Fruit fly (Drosophila melanogaster) whole organism, embryonic: Measurements from ENCODE around the gene CG42489.

Source experiments
- Antp ChIP-seq: fragments of 200-800 bp; sonication (Bioruptor generic); optimal IDR thresholded peaks from 3 replicates; lab custom pipeline; 2016; ENCODE audit warnings: missing biosample characterization, missing genetic modification characterization
- Bgb ChIP-seq: fragments of 200-800 bp; sonication (Bioruptor generic); IDR thresholded peaks from 2 replicates; pipeline ENCODE4 v1.3.6; 2022; ENCODE audit warnings: missing biosample characterization, missing genetic modification characterization; ENCODE audit not compliant: partially characterized antibody
- BtbVII ChIP-seq: fragments of 200-800 bp; sonication (Bioruptor generic); optimal IDR thresholded peaks from 3 replicates; lab custom pipeline; 2017; ENCODE audit warnings: missing biosample characterization, mild to moderate bottlenecking, missing genetic modification characterization
- CG10543 ChIP-seq: fragments of 200-800 bp; sonication (Bioruptor generic); optimal IDR thresholded peaks from 3 replicates; lab custom pipeline; 2017; ENCODE audit warnings: missing biosample characterization, mild to moderate bottlenecking, missing genetic modification characterization, moderate library complexity
- CG11560 ChIP-seq: fragments of 200-800 bp; sonication (Bioruptor generic); IDR thresholded peaks from 3 replicates; pipeline ENCODE4 v1.3.6; 2022; ENCODE audit warnings: missing biosample characterization, missing genetic modification characterization
- CG12071 ChIP-seq: fragments of 200-800 bp; sonication (Bioruptor generic); optimal IDR thresholded peaks from 3 replicates; lab custom pipeline; 2018; ENCODE audit warnings: missing biosample characterization, mild to moderate bottlenecking, missing genetic modification characterization
- CG12659 ChIP-seq: fragments of 200-800 bp; sonication (Bioruptor generic); optimal IDR thresholded peaks from 3 replicates; lab custom pipeline; 2017; ENCODE audit warnings: mild to moderate bottlenecking, missing biosample characterization, missing genetic modification reagents, missing genetic modification characterization
- CG14965 ChIP-seq: fragments of 200-800 bp; sonication (Bioruptor generic); optimal IDR thresholded peaks from 2 replicates; lab custom pipeline; 2016; ENCODE audit warnings: missing biosample characterization, missing genetic modification characterization, borderline replicate concordance
- CG15696 ChIP-seq: fragments of 200-800 bp; sonication (Bioruptor generic); optimal IDR thresholded peaks from 2 replicates; lab custom pipeline; 2019; ENCODE audit warnings: missing biosample characterization, mild to moderate bottlenecking, missing genetic modification characterization, moderate library complexity
- CG1602 ChIP-seq: fragments of 200-800 bp; sonication (Bioruptor generic); optimal IDR thresholded peaks from 3 replicates; lab custom pipeline; 2016; ENCODE audit warnings: missing biosample characterization, missing genetic modification characterization
- CG2678 ChIP-seq: fragments of 200-800 bp; sonication (Bioruptor generic); optimal IDR thresholded peaks from 3 replicates; lab custom pipeline; 2019; ENCODE audit warnings: missing biosample characterization, mild to moderate bottlenecking, missing genetic modification characterization, moderate library complexity
- CG2712 ChIP-seq: fragments of 200-800 bp; optimal IDR thresholded peaks from 3 replicates; lab custom pipeline; 2019; ENCODE audit warnings: missing biosample characterization, mild to moderate bottlenecking, missing genetic modification characterization, moderate library complexity
- CG34224 ChIP-seq: fragments of 200-800 bp; sonication (Bioruptor generic); IDR thresholded peaks from 3 replicates; pipeline ENCODE4 v1.3.6; 2022; ENCODE audit warnings: missing biosample characterization, missing genetic modification characterization; ENCODE audit not compliant: partially characterized antibody
- CG3838 ChIP-seq: fragments of 200-800 bp; sonication (Bioruptor generic); optimal IDR thresholded peaks from 3 replicates; lab custom pipeline; 2016; ENCODE audit warnings: missing biosample characterization, missing genetic modification characterization
- CG42726 ChIP-seq: fragments of 200-800 bp; sonication (Bioruptor generic); IDR thresholded peaks from 2 replicates; pipeline ENCODE4 v1.3.6; 2022; ENCODE audit warnings: missing biosample characterization, missing genetic modification characterization; ENCODE audit not compliant: partially characterized antibody
- CG6791 ChIP-seq: fragments of 200-800 bp; sonication (Bioruptor generic); IDR thresholded peaks from 3 replicates; pipeline ENCODE4 v1.3.6; 2022; ENCODE audit warnings: missing biosample characterization, missing genetic modification characterization; ENCODE audit not compliant: partially characterized antibody
- CTCF ChIP-seq: fragments of 200-800 bp; sonication (Bioruptor generic); optimal IDR thresholded peaks from 2 replicates; lab custom pipeline; 2017; ENCODE audit warnings: missing biosample characterization, mild to moderate bottlenecking, missing genetic modification characterization, moderate library complexity
- D19A ChIP-seq: fragments of 200-800 bp; optimal IDR thresholded peaks from 3 replicates; lab custom pipeline; 2019; ENCODE audit warnings: missing biosample characterization, mild to moderate bottlenecking, missing genetic modification characterization, moderate library complexity
- Dad ChIP-seq: fragments of 200-800 bp; sonication (Bioruptor generic); optimal IDR thresholded peaks from 3 replicates; lab custom pipeline; 2016; ENCODE audit warnings: missing biosample characterization, missing genetic modification characterization
- Doc2 ChIP-seq: fragments of 200-800 bp; sonication (Bioruptor generic); IDR thresholded peaks from 2 replicates; pipeline ENCODE4 v1.3.6; 2022; ENCODE audit warnings: missing biosample characterization, missing genetic modification characterization
- Fer2 ChIP-seq: fragments of 200-800 bp; sonication (Bioruptor generic); optimal IDR thresholded peaks from 2 replicates; lab custom pipeline; 2018; ENCODE audit warnings: missing biosample characterization, mild to moderate bottlenecking, missing genetic modification characterization, moderate library complexity
- Hr78 ChIP-seq, 2 experiments: fragments of 200-800 bp in 1 of 2; fragments of >200 bp in 1 of 2; sonication (Bioruptor generic) in 1 of 2; optimal IDR thresholded peaks; 2 replicates each; lab custom pipeline; 2017 to 2019; ENCODE audit warnings: missing biosample characterization in 2 of 2, missing genetic modification characterization in 2 of 2, mild to moderate bottlenecking in 1 of 2, moderate library complexity in 1 of 2
- MTF-1 ChIP-seq: fragments of 200-800 bp; sonication (Bioruptor generic); optimal IDR thresholded peaks from 2 replicates; lab custom pipeline; 2018; ENCODE audit warnings: missing biosample characterization, mild to moderate bottlenecking, missing genetic modification characterization, borderline replicate concordance
- Med ChIP-seq: fragments of 200-800 bp; sonication (Bioruptor generic); peaks from one replicate; lab custom pipeline; 2016; ENCODE audit warnings: missing biosample characterization, missing genetic modification characterization, mild to moderate bottlenecking, inconsistent platforms, moderate library complexity
- Side ChIP-seq: fragments of 200-800 bp; sonication (Bioruptor generic); optimal IDR thresholded peaks from 2 replicates; lab custom pipeline; 2016; ENCODE audit warnings: missing biosample characterization, missing genetic modification characterization
- YL-1 ChIP-seq: fragments of 200-800 bp; sonication (Bioruptor generic); optimal IDR thresholded peaks from 3 replicates; lab custom pipeline; 2017; ENCODE audit warnings: missing biosample characterization, mild to moderate bottlenecking, missing genetic modification characterization
- amos ChIP-seq: fragments of 200-800 bp; sonication (Bioruptor generic); IDR thresholded peaks from 2 replicates; pipeline ENCODE4 v1.3.6; 2022; ENCODE audit warnings: missing biosample characterization, missing genetic modification characterization; ENCODE audit not compliant: partially characterized antibody
- ase ChIP-seq: fragments of 200-800 bp; sonication (Bioruptor generic); IDR thresholded peaks from 3 replicates; pipeline ENCODE4 v1.3.6; 2022; ENCODE audit warnings: missing biosample characterization, missing genetic modification characterization
- az2 ChIP-seq: fragments of 200-800 bp; sonication (Bioruptor generic); optimal IDR thresholded peaks from 3 replicates; lab custom pipeline; 2016; ENCODE audit warnings: missing biosample characterization, missing genetic modification characterization
- bbx ChIP-seq: fragments of 200-800 bp; sonication (Bioruptor generic); IDR thresholded peaks from 2 replicates; pipeline ENCODE4 v1.3.6; 2022; ENCODE audit warnings: missing biosample characterization, missing genetic modification characterization; ENCODE audit not compliant: partially characterized antibody
- gem ChIP-seq: fragments of 200-800 bp; sonication (Bioruptor generic); optimal IDR thresholded peaks from 2 replicates; lab custom pipeline; 2019; ENCODE audit warnings: missing biosample characterization, mild to moderate bottlenecking, missing genetic modification characterization, moderate library complexity
- gro ChIP-seq: fragments of 200-800 bp; sonication (Bioruptor generic); optimal IDR thresholded peaks from 2 replicates; lab custom pipeline; 2016; ENCODE audit warnings: missing biosample characterization, missing genetic modification characterization
- gsb ChIP-seq: fragments of 200-800 bp; sonication (Bioruptor generic); IDR thresholded peaks from 2 replicates; pipeline ENCODE4 v1.3.6; 2022; ENCODE audit warnings: missing biosample characterization, missing genetic modification characterization
- kah ChIP-seq: fragments of 200-800 bp; sonication (Bioruptor generic); optimal IDR thresholded peaks from 2 replicates; lab custom pipeline; 2018; ENCODE audit warnings: missing biosample characterization, mild to moderate bottlenecking, missing genetic modification characterization
- kay ChIP-seq: fragments of 200-800 bp; sonication (Bioruptor generic); optimal IDR thresholded peaks from 2 replicates; lab custom pipeline; 2016; ENCODE audit warnings: missing biosample characterization, missing genetic modification characterization
- knrl ChIP-seq: fragments of 200-800 bp; sonication (Bioruptor generic); IDR thresholded peaks from 3 replicates; pipeline ENCODE4 v1.3.6; 2022; ENCODE audit warnings: missing biosample characterization, missing genetic modification characterization; ENCODE audit not compliant: partially characterized antibody
- otp ChIP-seq: fragments of 200-800 bp; sonication (Bioruptor generic); IDR thresholded peaks from 3 replicates; pipeline ENCODE4, ENCODE4 v1.3.6; 2022; ENCODE audit warnings: missing biosample characterization, missing genetic modification characterization
- pan ChIP-seq, 4 experiments: fragments of >200 bp in 3 of 4; fragments of 200-800 bp in 1 of 4; sonication (Bioruptor generic) in 1 of 4; optimal IDR thresholded peaks in 3 of 4; IDR thresholded peaks in 1 of 4; 2 replicates each; pipeline versions ENCODE4 v1.3.6 to Lab custom; 2017 to 2022; ENCODE audit warnings: missing biosample characterization in 2 of 4, missing genetic modification characterization in 2 of 4, mixed read lengths in 1 of 4
- peb ChIP-seq: fragments of 200-800 bp; sonication (Bioruptor generic); IDR thresholded peaks from 2 replicates; pipeline ENCODE4 v1.3.6; 2022; ENCODE audit warnings: missing biosample characterization, missing genetic modification characterization
- ranshi ChIP-seq: fragments of 200-800 bp; sonication (Bioruptor generic); IDR thresholded peaks from 2 replicates; pipeline ENCODE4 v1.3.6; 2022; ENCODE audit warnings: missing biosample characterization, missing genetic modification characterization
- schlank ChIP-seq: fragments of 200-800 bp; sonication (Bioruptor generic); optimal IDR thresholded peaks from 2 replicates; lab custom pipeline; 2018; ENCODE audit warnings: missing biosample characterization, mild to moderate bottlenecking, missing genetic modification characterization
- sd ChIP-seq: fragments of 200-800 bp; sonication (Bioruptor generic); optimal IDR thresholded peaks from 3 replicates; lab custom pipeline; 2018; ENCODE audit warnings: missing biosample characterization, mild to moderate bottlenecking, missing genetic modification characterization, moderate library complexity
- sr ChIP-seq: fragments of 200-800 bp; sonication (Bioruptor generic); IDR thresholded peaks from 3 replicates; pipeline ENCODE4 v1.3.6; 2022; ENCODE audit warnings: missing biosample characterization, missing genetic modification characterization
- sug ChIP-seq: fragments of 200-800 bp; optimal IDR thresholded peaks from 2 replicates; lab custom pipeline; 2019; ENCODE audit warnings: missing biosample characterization, mild to moderate bottlenecking, missing genetic modification characterization, moderate library complexity
- tna ChIP-seq: fragments of 200-800 bp; sonication (Bioruptor generic); IDR thresholded peaks from 2 replicates; pipeline ENCODE4 v1.3.6; 2022; ENCODE audit warnings: missing biosample characterization, missing genetic modification characterization; ENCODE audit not compliant: partially characterized antibody
- vvl ChIP-seq: fragments of 200-800 bp; sonication (Bioruptor generic); IDR thresholded peaks from 2 replicates; pipeline ENCODE4 v1.3.6; 2022; ENCODE audit warnings: missing biosample characterization, missing genetic modification characterization
- zen2 ChIP-seq: fragments of 200-800 bp; sonication (Bioruptor generic); IDR thresholded peaks from 3 replicates; pipeline ENCODE4 v1.3.6; 2022; ENCODE audit warnings: missing biosample characterization, missing genetic modification characterization; ENCODE audit not compliant: partially characterized antibody

The CG42489 gene

DNA sequence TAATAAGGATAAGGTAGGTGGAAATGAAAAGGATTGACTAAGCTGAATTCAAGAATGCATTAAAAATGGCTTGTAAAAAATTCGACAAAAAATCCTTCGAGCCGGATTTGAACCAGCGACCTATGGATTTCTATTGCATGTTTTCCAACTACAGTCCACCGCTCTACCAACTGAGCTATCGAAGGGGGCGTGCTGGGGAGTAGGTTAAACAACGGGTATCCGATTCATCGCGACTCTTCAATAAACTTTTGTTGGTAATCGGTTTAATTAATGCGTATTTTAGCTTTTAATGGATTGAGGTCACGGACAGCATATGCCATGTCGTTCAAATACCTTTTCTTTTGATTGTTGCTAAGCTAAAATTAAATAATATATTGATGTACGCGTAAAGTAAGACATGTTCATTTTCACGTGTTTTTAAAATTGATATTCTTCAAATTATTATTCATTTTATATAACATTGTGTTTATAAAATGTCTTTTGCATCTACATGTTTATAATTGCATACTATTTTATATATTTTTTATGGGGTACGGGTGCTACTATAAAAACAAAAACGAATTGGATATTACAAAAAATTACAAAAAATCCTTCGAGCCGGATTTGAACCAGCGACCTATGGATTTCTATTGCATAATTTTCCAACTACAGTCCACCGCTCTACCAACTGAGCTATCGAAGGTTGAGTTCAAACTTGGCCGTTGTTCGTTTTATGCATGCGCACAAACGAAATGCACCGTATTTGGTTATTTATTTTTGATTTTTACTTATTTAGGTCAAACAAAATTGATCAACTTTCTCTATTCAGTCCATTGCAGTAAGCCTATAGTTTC lies 13.7 kb upstream of the CG42489 start (continued):
- TF ChIP-seq Doc2 (GFP tag; lab: Robert Waterston, UW) (no peak), CG3838 (no peak), tna (GFP tag; lab: Robert Waterston, UW) (peak; percentile 76), BtbVII (GFP tag; lab: Kevin White, UChicago) (no peak), peb (GFP tag; lab: Robert Waterston, UW) (no peak), Side (no peak), CG10543 (peak; percentile 1), CG6791 (GFP tag; lab: Robert Waterston, UW) (peak; percentile 95), sr (no peak), sug (tag; lab: Kevin White, UChicago) (peak; percentile 40), CTCF (no peak), Bgb (GFP tag; lab: Robert Waterston, UW) (peak; percentile 70), gsb (GFP tag; lab: Robert Waterston, UW) (no peak), bbx (peak; percentile 88), Dad (no peak), CG15696 (tag; lab: Kevin White, UChicago) (no peak), ase (GFP tag; lab: Robert Waterston, UW) (no peak), az2 (GFP tag; lab: Kevin White, UChicago) (no peak), knrl (GFP tag; lab: Robert Waterston, UW) (peak; percentile 36), CG2712 (tag; lab: Kevin White, UChicago) (no peak), Fer2 (tag; lab: Kevin White, UChicago) (no peak), CG34224 (GFP tag; lab: Robert Waterston, UW) (no peak; the same call in none of the 3 replicates), CG12659 (GFP tag; lab: Kevin White, UChicago) (no peak), otp (GFP tag; lab: Robert Waterston, UW) (peak; percentile 30; the same call in 1 of the 3 replicates), gro (GFP tag; lab: Kevin White, UChicago) (peak; percentile 17), YL-1 (GFP tag; lab: Kevin White, UChicago) (no peak), CG42726 (GFP tag; lab: Robert Waterston, UW) (peak; percentile 94), Hr78 (GFP tag; optimal IDR thresholded peaks at IDR 0.05; lab: Kevin White, UChicago) (peak in 1 of 2 experiments; percentile 71), zen2 (GFP tag; lab: Robert Waterston, UW) (peak; percentile 18; the same call in 2 of the 3 replicates), pan (optimal IDR thresholded peaks at IDR 0.05; lab: Kevin White, UChicago) (no peak), pan (GFP tag; optimal IDR thresholded peaks at IDR 0.05 in 1 of 2, IDR thresholded peaks at IDR 0.05 in 1 of 2) (no peak), Antp (GFP tag; lab: Kevin White, UChicago) (no peak), kay (GFP tag; lab: Kevin White, UChicago) (no peak), CG11560 (tag; lab: Robert Waterston, UW) (no peak), kah (GFP tag; lab: Kevin White, UChicago) (peak; percentile 10), CG1602 (GFP tag; lab: Kevin White, UChicago) (no peak), ranshi (GFP tag; lab: Robert Waterston, UW) (no peak), MTF-1 (GFP tag; lab: Kevin White, UChicago) (no peak), D19A (tag; lab: Kevin White, UChicago) (peak; percentile 52), vvl (GFP tag; lab: Robert Waterston, UW) (peak; percentile 67), CG14965 (GFP tag; lab: Kevin White, UChicago) (no peak), gem (tag; lab: Kevin White, UChicago) (peak; percentile 10), schlank (tag; lab: Kevin White, UChicago) (no peak), CG2678 (tag; lab: Kevin White, UChicago) (peak; percentile 16), CG12071 (GFP tag; lab: Kevin White, UChicago) (no peak), sd (tag; lab: Kevin White, UChicago) (peak; percentile 42), Med (GFP tag; lab: Kevin White, UChicago) (peak; percentile 76), amos (peak; percentile 79)
